Worm (Caenorhabditis elegans): Measurements from ENCODE around the gene cgt-3.

The cgt-3 gene

DNA sequence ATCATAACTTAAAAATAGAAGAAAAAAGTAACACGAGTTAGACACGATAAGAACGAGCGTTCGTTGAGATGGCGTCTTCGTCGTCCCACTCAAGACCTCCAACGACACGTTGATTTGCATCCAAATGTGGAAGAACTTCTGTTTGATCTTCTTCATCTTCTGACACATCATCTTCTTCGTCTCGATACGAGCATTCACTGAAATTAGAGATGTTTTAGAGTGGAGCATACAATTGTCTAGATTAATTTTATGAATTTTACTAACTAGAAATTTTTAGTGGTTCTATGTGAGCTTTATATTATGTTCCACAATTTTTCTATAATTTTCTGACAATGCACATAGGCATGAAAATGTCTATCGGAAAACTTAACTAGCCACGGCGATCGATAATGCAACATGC lies 34.7 kb downstream of the cgt-3 start:
- no peak for TF ChIP-seq tab-1 (GFP tag; IDR thresholded peaks at IDR 0.05)
- no peak for TF ChIP-seq ref-1 (GFP tag; conservative IDR thresholded peaks at IDR 0.05)
- no peak for TF ChIP-seq flt-1 (GFP tag; IDR thresholded peaks at IDR 0.05)
- TF ChIP-seq ztf-29 (GFP tag; IDR thresholded peaks at IDR 0.05), result no peak
- TF ChIP-seq T22C8.4 (GFP tag; IDR thresholded peaks at IDR 0.05), result no peak

ce11 chrII:5946438-5946837 lies 35.3 kb downstream of the cgt-3 start:
- TF ChIP-seq ztf-29 (GFP tag; IDR thresholded peaks at IDR 0.05) (no peak), ztf-23 (GFP tag; IDR thresholded peaks at IDR 0.05) (no peak), klf-2 (GFP tag; conservative IDR thresholded peaks at IDR 0.05) (no peak), T22C8.4 (GFP tag; IDR thresholded peaks at IDR 0.05) (no peak), tab-1 (GFP tag; IDR thresholded peaks at IDR 0.05) (no peak), cog-1 (tag; optimal IDR thresholded peaks at IDR 0.05) (no peak), flt-1 (GFP tag; IDR thresholded peaks at IDR 0.05) (no peak), med-1 (GFP tag; optimal IDR thresholded peaks at IDR 0.05; ENCODE audit: insufficient read depth) (no peak), ref-1 (GFP tag; conservative IDR thresholded peaks at IDR 0.05) (no peak)

DNA sequence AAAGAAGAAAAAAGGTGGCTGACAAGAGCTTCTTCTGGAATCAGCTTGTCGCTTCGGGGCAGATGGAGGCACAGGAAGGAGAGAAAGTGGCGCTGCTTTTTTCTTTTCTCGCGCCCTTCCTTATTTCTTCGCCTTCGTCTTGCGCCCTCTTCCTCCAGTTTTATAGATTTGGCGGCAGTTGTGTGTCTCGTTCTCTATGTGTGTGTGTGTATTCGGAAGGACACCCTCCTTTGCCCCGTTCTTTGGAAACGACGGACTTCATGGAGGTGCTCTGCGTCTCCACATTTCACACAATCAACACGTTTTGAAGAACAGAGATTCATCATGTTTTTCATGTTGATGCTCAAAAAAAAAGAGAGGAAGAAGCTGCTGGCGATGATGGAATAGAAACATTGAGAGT lies 37.6 kb downstream of the cgt-3 start:
- TF ChIP-seq T22C8.4 (GFP tag; IDR thresholded peaks at IDR 0.05) (no peak), tab-1 (GFP tag; IDR thresholded peaks at IDR 0.05) (0 out of 2 replicates have a peak, but pooled peaks have one; percentile 19), med-1 (GFP tag; optimal IDR thresholded peaks at IDR 0.05; ENCODE audit: insufficient read depth) (no peak), flt-1 (GFP tag; IDR thresholded peaks at IDR 0.05) (no peak), cog-1 (tag; optimal IDR thresholded peaks at IDR 0.05) (no peak), ref-1 (GFP tag; conservative IDR thresholded peaks at IDR 0.05) (no peak), klf-2 (GFP tag; conservative IDR thresholded peaks at IDR 0.05) (no peak)

ce11 chrII:5950657-5951056 lies 39.5 kb downstream of the cgt-3 start:
- TF ChIP-seq T22C8.4 (GFP tag; IDR thresholded peaks at IDR 0.05) (no peak), flt-1 (GFP tag; IDR thresholded peaks at IDR 0.05) (no peak)

ce11 chrII:5951745-5952144 lies 40.6 kb downstream of the cgt-3 start:
- TF ChIP-seq tab-1 (GFP tag; IDR thresholded peaks at IDR 0.05), result no peak
- no peak for TF ChIP-seq cog-1 (tag; optimal IDR thresholded peaks at IDR 0.05)
- TF ChIP-seq med-1 (GFP tag; optimal IDR thresholded peaks at IDR 0.05; ENCODE audit: insufficient read depth), result no peak
- TF ChIP-seq ztf-29 (GFP tag; IDR thresholded peaks at IDR 0.05), result no peak

DNA sequence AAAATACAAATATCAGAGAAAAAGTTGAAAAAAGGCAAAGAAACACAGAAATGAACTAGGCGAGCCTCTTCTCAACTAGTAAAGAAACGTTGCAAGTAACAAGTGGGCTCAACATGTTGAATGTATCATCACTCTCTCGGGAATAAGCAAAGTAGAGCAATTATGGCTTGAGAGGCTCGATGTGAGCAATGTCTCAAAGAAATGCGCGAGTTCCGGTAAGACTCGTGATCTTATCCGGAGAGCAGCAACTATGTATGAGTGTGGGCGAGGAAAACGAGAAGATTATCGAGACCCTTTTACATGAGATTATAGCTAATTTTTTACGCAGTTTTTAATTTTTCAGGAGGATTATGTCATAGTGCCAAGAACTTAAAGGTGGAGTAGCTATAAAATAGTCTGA lies 41.1 kb downstream of the cgt-3 start:
- TF ChIP-seq tab-1 (GFP tag; IDR thresholded peaks at IDR 0.05) (no peak), ztf-29 (GFP tag; IDR thresholded peaks at IDR 0.05) (no peak), ref-1 (GFP tag; conservative IDR thresholded peaks at IDR 0.05) (no peak), klf-2 (GFP tag; conservative IDR thresholded peaks at IDR 0.05) (no peak), med-1 (GFP tag; optimal IDR thresholded peaks at IDR 0.05; ENCODE audit: insufficient read depth) (no peak), cog-1 (tag; optimal IDR thresholded peaks at IDR 0.05) (no peak)

ce11 chrII:5955638-5956167 lies 44.6 kb downstream of the cgt-3 start:
- no peak for TF ChIP-seq ref-1 (GFP tag; conservative IDR thresholded peaks at IDR 0.05)
- no peak for TF ChIP-seq tab-1 (GFP tag; IDR thresholded peaks at IDR 0.05)
- no peak for TF ChIP-seq klf-2 (GFP tag; conservative IDR thresholded peaks at IDR 0.05)
- no peak for TF ChIP-seq ztf-23 (GFP tag; IDR thresholded peaks at IDR 0.05)
- TF ChIP-seq T22C8.4 (GFP tag; IDR thresholded peaks at IDR 0.05), result no peak
- TF ChIP-seq med-1 (GFP tag; optimal IDR thresholded peaks at IDR 0.05; ENCODE audit: insufficient read depth), result no peak
- no peak for TF ChIP-seq ztf-29 (GFP tag; IDR thresholded peaks at IDR 0.05)
- TF ChIP-seq flt-1 (GFP tag; IDR thresholded peaks at IDR 0.05), result no peak
- no peak for TF ChIP-seq cog-1 (tag; optimal IDR thresholded peaks at IDR 0.05)

- TF ChIP-seq ref-1 (GFP tag; conservative IDR thresholded peaks at IDR 0.05) (no peak), T22C8.4 (GFP tag; IDR thresholded peaks at IDR 0.05) (no peak), ztf-29 (GFP tag; IDR thresholded peaks at IDR 0.05) (no peak), cog-1 (tag; optimal IDR thresholded peaks at IDR 0.05) (no peak), flt-1 (GFP tag; IDR thresholded peaks at IDR 0.05) (no peak), med-1 (GFP tag; optimal IDR thresholded peaks at IDR 0.05; ENCODE audit: insufficient read depth) (no peak), ztf-23 (GFP tag; IDR thresholded peaks at IDR 0.05) (no peak), klf-2 (GFP tag; conservative IDR thresholded peaks at IDR 0.05) (no peak), tab-1 (GFP tag; IDR thresholded peaks at IDR 0.05) (no peak)
Measured at ce11 chrII:5956583-5956982, 45.5 kb downstream of the cgt-3 start, which contains the start of gene casy-1. TSS of gene casy-1 (minus strand) at chrII:5956683.

DNA sequence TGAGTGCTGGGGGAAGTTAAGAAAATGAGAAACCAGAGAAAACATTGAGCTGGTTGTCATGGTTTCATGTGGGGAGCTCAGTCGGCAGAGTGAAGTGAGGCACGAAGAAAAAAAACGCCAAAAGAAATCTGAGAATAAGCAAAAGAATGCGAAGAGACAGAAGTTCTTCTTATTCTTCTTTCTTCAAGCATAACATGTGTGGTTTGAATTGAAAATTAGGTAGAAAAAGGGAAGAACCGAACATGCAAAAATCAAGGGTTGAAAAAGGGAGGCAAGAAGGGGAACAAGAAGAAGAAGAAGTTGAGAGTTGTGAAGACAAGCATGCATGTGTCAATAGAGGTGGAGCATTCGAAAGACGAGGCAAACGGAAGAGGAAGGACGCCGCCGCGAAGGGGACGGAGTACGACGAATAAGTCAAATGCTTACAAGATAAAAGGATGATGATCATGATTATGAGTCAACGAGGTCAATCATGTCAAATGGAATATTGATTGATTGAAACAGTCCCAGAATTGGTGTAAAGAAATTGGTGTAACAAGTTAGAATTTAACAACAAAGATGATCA lies 46.8 kb downstream of the cgt-3 start:
- TF ChIP-seq ref-1 (GFP tag; conservative IDR thresholded peaks at IDR 0.05) (no peak), klf-2 (GFP tag; conservative IDR thresholded peaks at IDR 0.05) (no peak), ztf-23 (GFP tag; IDR thresholded peaks at IDR 0.05) (no peak), flt-1 (GFP tag; IDR thresholded peaks at IDR 0.05) (no peak)

DNA sequence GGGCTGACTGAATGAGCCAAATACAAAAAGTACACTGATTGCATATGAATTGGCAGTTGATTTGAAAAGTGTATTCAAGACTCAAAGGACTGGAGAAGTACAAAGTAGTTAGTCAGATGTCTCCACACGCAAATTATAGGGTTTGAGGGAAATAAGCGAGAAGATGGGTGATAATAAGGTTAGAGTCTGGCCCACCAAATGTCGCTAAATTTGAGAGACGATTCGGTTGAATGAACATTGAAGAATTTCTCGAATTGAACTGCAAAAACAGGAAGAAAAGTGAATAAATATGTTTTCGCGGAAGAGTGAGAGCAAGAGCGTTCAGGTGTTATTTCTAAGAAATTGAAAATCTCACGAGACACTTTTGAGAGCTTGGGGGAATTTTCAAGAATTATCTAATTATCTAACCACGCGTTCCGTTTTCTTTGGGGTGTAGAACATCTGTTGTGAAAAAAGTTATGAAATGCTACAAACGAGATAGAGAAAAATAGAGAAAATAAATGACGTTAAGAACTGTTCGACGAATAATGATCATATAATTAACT lies 48.5 kb downstream of the cgt-3 start:
- TF ChIP-seq ref-1 (GFP tag; conservative IDR thresholded peaks at IDR 0.05), result no peak
- no peak for TF ChIP-seq ztf-23 (GFP tag; IDR thresholded peaks at IDR 0.05)
- no peak for TF ChIP-seq tab-1 (GFP tag; IDR thresholded peaks at IDR 0.05)
- TF ChIP-seq klf-2 (GFP tag; conservative IDR thresholded peaks at IDR 0.05), result no peak
- TF ChIP-seq cog-1 (tag; optimal IDR thresholded peaks at IDR 0.05), result no peak

ce11 chrII:5961317-5961716 lies 50.2 kb downstream of the cgt-3 start, which contains the start of gene B0034.7:
TSS of gene B0034.7 (plus strand) at chrII:5961617.
- no peak for TF ChIP-seq ref-1 (GFP tag; conservative IDR thresholded peaks at IDR 0.05)
- no peak for TF ChIP-seq ztf-23 (GFP tag; IDR thresholded peaks at IDR 0.05)
- TF ChIP-seq klf-2 (GFP tag; conservative IDR thresholded peaks at IDR 0.05), result no peak
- no peak for TF ChIP-seq flt-1 (GFP tag; IDR thresholded peaks at IDR 0.05)
- no peak for TF ChIP-seq ztf-29 (GFP tag; IDR thresholded peaks at IDR 0.05)
- no peak for TF ChIP-seq tab-1 (GFP tag; IDR thresholded peaks at IDR 0.05)
- TF ChIP-seq cog-1 (tag; optimal IDR thresholded peaks at IDR 0.05), result no peak
- no peak for TF ChIP-seq T22C8.4 (GFP tag; IDR thresholded peaks at IDR 0.05)
- no peak for TF ChIP-seq med-1 (GFP tag; optimal IDR thresholded peaks at IDR 0.05; ENCODE audit: insufficient read depth)
